Fruit fly (Drosophila melanogaster) Kc167 (cell line): Measurements from ENCODE around the gene Smyd4-2.

Experiments
- Myc ChIP-seq: fragments of >200 bp; optimal IDR thresholded peaks from 2 replicates; lab custom pipeline; 2017; ENCODE audit warnings: missing external identifiers
- Sin3A ChIP-seq: fragments of >200 bp; optimal IDR thresholded peaks from 2 replicates; lab custom pipeline; 2018; ENCODE audit warnings: missing external identifiers
- h ChIP-seq: fragments of >200 bp; optimal IDR thresholded peaks from 3 replicates; lab custom pipeline; 2018; ENCODE audit warnings: missing external identifiers
- insv ChIP-seq: fragments of >200 bp; optimal IDR thresholded peaks from 3 replicates; lab custom pipeline; 2018; ENCODE audit warnings: missing external identifiers
- psq ChIP-seq: fragments of >200 bp; optimal IDR thresholded peaks from 2 replicates; lab custom pipeline; 2017; ENCODE audit warnings: missing external identifiers
- ttk ChIP-seq: sonication (Bioruptor generic); optimal IDR thresholded peaks from 2 replicates; lab custom pipeline; 2017; ENCODE audit warnings: missing external identifiers

The Smyd4-2 gene

DNA sequence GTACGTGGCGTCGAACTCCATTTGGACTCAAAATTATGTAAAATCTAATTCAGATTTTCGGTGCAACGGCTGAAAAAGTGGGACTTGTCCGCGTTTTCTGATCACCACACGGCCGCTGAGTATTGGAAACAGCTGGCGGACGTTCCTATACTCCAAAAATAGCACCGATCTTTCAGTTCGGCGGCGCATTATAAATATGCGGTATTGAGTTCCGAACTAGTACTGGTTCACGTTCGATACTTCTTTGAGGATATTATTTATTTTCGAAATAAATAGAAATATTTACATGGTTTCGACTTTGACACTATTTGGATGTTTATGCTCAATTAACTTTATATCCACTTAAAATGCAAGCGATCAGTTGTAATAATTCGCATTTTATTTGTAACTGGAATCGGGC lies at the start of gene Smyd4-2:
Gene Smyd4-2 (minus strand): TSS at position 136 of the 400 bp plus-strand sequence.
- no peak for TF ChIP-seq h (lab: Kevin White, UChicago)
- TF ChIP-seq psq (lab: Kevin White, UChicago): no peak
- no peak for TF ChIP-seq insv (lab: Kevin White, UChicago)
- no peak for TF ChIP-seq Sin3A
- TF ChIP-seq Myc: no peak

dm6 chr3L:12447501-12447900 lies 45.8 kb upstream of the Smyd4-2 start:
- no peak for TF ChIP-seq insv (lab: Kevin White, UChicago)
- TF ChIP-seq Myc: no peak
- TF ChIP-seq h (lab: Kevin White, UChicago): no peak
- TF ChIP-seq Sin3A: no peak
- no peak for TF ChIP-seq psq (lab: Kevin White, UChicago)
- TF ChIP-seq ttk (lab: Kevin White, UChicago): no peak

DNA sequence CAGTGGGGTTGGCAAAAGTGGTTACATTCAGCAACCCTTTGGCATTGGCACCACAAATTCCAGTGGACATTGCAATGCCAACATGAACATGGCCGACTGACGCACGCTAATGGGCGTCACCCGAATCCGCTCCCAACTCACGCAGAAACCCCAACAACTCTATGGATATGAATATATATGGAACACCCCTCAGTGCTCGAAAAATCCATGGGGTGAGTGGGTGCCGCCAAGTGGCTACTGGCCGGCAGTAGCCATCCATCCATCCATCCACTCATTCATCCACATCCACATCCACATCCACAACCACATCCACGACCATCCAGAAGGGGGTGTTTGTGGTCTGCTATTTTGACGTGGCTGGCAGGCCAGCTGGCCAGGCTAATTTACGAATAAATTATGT lies 45.3 kb upstream of the Smyd4-2 start:
- TF ChIP-seq Myc (no peak), Sin3A (no peak), h (lab: Kevin White, UChicago) (no peak), ttk (lab: Kevin White, UChicago) (no peak), insv (lab: Kevin White, UChicago) (no peak), psq (lab: Kevin White, UChicago) (no peak)

- no peak for TF ChIP-seq ttk (lab: Kevin White, UChicago)
- no peak for TF ChIP-seq Sin3A
- no peak for TF ChIP-seq psq (lab: Kevin White, UChicago)
- TF ChIP-seq insv (lab: Kevin White, UChicago): no peak
- TF ChIP-seq Myc: no peak
- TF ChIP-seq h (lab: Kevin White, UChicago): no peak
These were observed 42.3 kb upstream of the Smyd4-2 start for dm6 chr3L:12444040-12444439.

dm6 chr3L:12442593-12442992 lies 40.9 kb upstream of the Smyd4-2 start:
- TF ChIP-seq psq (lab: Kevin White, UChicago) (no peak), h (lab: Kevin White, UChicago) (no peak), insv (lab: Kevin White, UChicago) (no peak), ttk (lab: Kevin White, UChicago) (no peak), Myc (no peak), Sin3A (no peak)

dm6 chr3L:12434432-12434831 lies 32.7 kb upstream of the Smyd4-2 start:
- TF ChIP-seq Sin3A (no peak), psq (lab: Kevin White, UChicago) (no peak), ttk (lab: Kevin White, UChicago) (no peak), Myc (no peak), insv (lab: Kevin White, UChicago) (no peak), h (lab: Kevin White, UChicago) (no peak)

dm6 chr3L:12433710-12434109 lies 32.0 kb upstream of the Smyd4-2 start:
- TF ChIP-seq Myc (no peak), Sin3A (no peak), ttk (lab: Kevin White, UChicago) (no peak), insv (lab: Kevin White, UChicago) (no peak), psq (lab: Kevin White, UChicago) (no peak), h (lab: Kevin White, UChicago) (no peak)

- TF ChIP-seq Sin3A (no peak), h (lab: Kevin White, UChicago) (no peak), Myc (no peak), insv (lab: Kevin White, UChicago) (no peak), ttk (lab: Kevin White, UChicago) (no peak), psq (lab: Kevin White, UChicago) (no peak)
These were observed 30.8 kb upstream of the Smyd4-2 start, which contains the start of gene toe for dm6 chr3L:12432392-12433012. TSS of gene toe (minus strand) at chr3L:12432668.

dm6 chr3L:12420437-12420836 lies 18.7 kb upstream of the Smyd4-2 start:
- no peak for TF ChIP-seq ttk (lab: Kevin White, UChicago)
- TF ChIP-seq insv (lab: Kevin White, UChicago): no peak
- no peak for TF ChIP-seq Myc
- TF ChIP-seq Sin3A: no peak
- no peak for TF ChIP-seq h (lab: Kevin White, UChicago)
- TF ChIP-seq psq (lab: Kevin White, UChicago): no peak

DNA sequence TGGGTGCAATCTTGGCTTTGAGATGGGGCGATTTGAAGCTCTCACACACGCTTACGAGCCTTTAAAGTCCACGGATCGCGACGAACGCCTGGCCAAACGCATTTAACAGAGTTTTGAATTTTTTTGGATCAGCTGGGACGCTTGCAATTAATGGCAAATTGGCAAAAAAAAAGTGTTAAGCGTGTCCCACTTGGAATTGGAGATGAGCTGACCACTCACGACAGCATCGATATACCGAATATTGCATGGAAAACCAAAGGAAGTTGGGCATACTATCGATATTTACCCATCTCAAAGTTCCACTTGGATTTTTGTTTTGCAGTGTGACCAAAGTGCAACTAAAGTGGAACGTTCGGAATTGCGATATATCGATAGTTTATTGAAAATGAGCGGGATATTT lies 15.6 kb upstream of the Smyd4-2 start, which contains the start of gene ArfGAP1:
Gene ArfGAP1 (minus strand): TSS at position 240 of the 400 bp plus-strand sequence.
- no peak for TF ChIP-seq Sin3A
- no peak for TF ChIP-seq insv (lab: Kevin White, UChicago)
- no peak for TF ChIP-seq h (lab: Kevin White, UChicago)
- no peak for TF ChIP-seq Myc
- no peak for TF ChIP-seq ttk (lab: Kevin White, UChicago)

dm6 chr3L:12414189-12414964 lies 12.6 kb upstream of the Smyd4-2 start, which contains the start of gene SCaMC:
TSS of gene SCaMC (minus strand) at chr3L:12414842.
- TF ChIP-seq ttk (lab: Kevin White, UChicago): no peak
- TF ChIP-seq Sin3A: no peak
- TF ChIP-seq Myc: no peak
- TF ChIP-seq psq (lab: Kevin White, UChicago): no peak
- no peak for TF ChIP-seq insv (lab: Kevin White, UChicago)
- TF ChIP-seq h (lab: Kevin White, UChicago): no peak

dm6 chr3L:12411214-12411685 lies 9.5 kb upstream of the Smyd4-2 start:
- TF ChIP-seq h (lab: Kevin White, UChicago): no peak
- TF ChIP-seq Myc: no peak
- no peak for TF ChIP-seq Sin3A
- TF ChIP-seq insv (lab: Kevin White, UChicago): no peak
